Worm (Caenorhabditis elegans) whole organism, young adult: ENCODE measurements around the gene Y46G5A.34.

Experiments
- F33H1.4 ChIP-seq: fragments of 200-800 bp; sonication (Bioruptor generic); IDR thresholded peaks from 2 replicates; pipeline ENCODE4 v1.3.6; 2022; ENCODE audit warnings: missing genetic modification reagents, missing genetic modification characterization, missing compliant biosample characterization
- ceh-79 ChIP-seq: sonication (generic microtip); optimal IDR thresholded peaks from 2 replicates; lab custom pipeline; 2017; ENCODE audit warnings: mild to moderate bottlenecking, missing genetic modification characterization, missing compliant biosample characterization
- dox-1 ChIP-seq: fragments of 200-800 bp; sonication (Bioruptor generic); IDR thresholded peaks from 2 replicates; pipeline ENCODE4 v1.3.6; 2022; ENCODE audit warnings: missing genetic modification reagents, missing genetic modification characterization, missing compliant biosample characterization
- snpc-4 ChIP-seq, 5 experiments: fragments of 150-350 bp in 1 of 5; sonication (generic microtip) in 4 of 5; optimal IDR thresholded peaks; 2 replicates each; lab custom pipeline; 2014 to 2018; ENCODE audit warnings: missing genetic modification characterization in 5 of 5, missing biosample characterization in 3 of 5, antibody characterized with exemption in 2 of 5, mild to moderate bottlenecking in 2 of 5, missing compliant biosample characterization in 2 of 5, missing genotype in 2 of 5, moderate library complexity in 2 of 5, missing genetic modification reagents in 1 of 5
- tlf-1 ChIP-seq: fragments of 200-800 bp; sonication (Bioruptor generic); optimal IDR thresholded peaks from 2 replicates; lab custom pipeline; 2018; ENCODE audit warnings: mild to moderate bottlenecking, missing genetic modification characterization, missing compliant biosample characterization
- unc-62 ChIP-seq: fragments of 150-350 bp; optimal IDR thresholded peaks from 2 replicates; lab custom pipeline; 2014; ENCODE audit warnings: missing biosample characterization, missing genetic modification reagents, missing genetic modification characterization

DNA sequence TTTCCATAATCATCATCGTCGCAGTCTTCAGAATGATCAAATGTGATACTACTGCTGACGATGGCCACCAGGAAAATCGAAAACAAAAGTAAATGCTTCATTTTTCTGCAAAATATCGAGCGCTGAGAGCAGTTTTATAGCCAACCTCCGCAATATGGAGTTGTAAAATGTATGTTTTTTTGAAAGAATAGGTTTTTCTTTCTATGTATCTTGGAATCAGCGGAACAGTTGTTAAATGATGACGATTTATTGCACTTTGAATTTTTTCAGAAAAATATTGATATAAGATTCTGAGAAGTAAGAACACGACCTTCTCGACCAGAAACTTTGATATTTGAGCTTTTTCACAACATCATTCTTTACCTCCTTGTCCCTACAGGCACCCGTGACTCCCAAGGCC is 52.4 kb downstream of the Y46G5A.34 start, which contains the start of gene Y46G5A.23:
- TF ChIP-seq dox-1 (GFP tag; lab: Robert Waterston, UW) (no peak), unc-62 (no peak), tlf-1 (no peak), F33H1.4 (no peak), snpc-4 (GFP tag; optimal IDR thresholded peaks at IDR 0.05; lab: Kevin White, UChicago) (no peak), snpc-4 (tag; optimal IDR thresholded peaks at IDR 0.05; lab: Kevin White, UChicago) (no peak), ceh-79 (no peak)
